Worm (Caenorhabditis elegans) whole organism, midembryonic: ENCODE data around the gene tram-1.
A peak's percentile ranks its signal among the peaks of the same experiment; 100 is the strongest.

Source experiments
- cog-1 ChIP-seq: sonication (generic microtip); optimal IDR thresholded peaks from 2 replicates; lab custom pipeline; 2016; ENCODE audit warnings: missing genetic modification characterization, missing compliant biosample characterization
- klf-2 ChIP-seq: fragments of 200-800 bp; sonication (Bioruptor generic); conservative IDR thresholded peaks from 2 replicates; pipeline ENCODE4 v1.3.6; 2022; ENCODE audit warnings: missing genetic modification reagents, missing genetic modification characterization, missing compliant biosample characterization
- ztf-23 ChIP-seq: fragments of 200-800 bp; sonication (Bioruptor generic); IDR thresholded peaks from 2 replicates; pipeline ENCODE4 v1.3.6; 2022; ENCODE audit warnings: missing genetic modification reagents, missing genetic modification characterization, missing compliant biosample characterization

- TF ChIP-seq cog-1 (tag; lab: Kevin White, UChicago) (peak; percentile 36), ztf-23 (GFP tag; lab: Robert Waterston, UW) (no peak), klf-2 (GFP tag; lab: Robert Waterston, UW) (no peak)
Measured at ce11 chrIV:10252350-10252792, 31.3 kb upstream of the tram-1 start.
